Worm (Caenorhabditis elegans): ENCODE data around the gene klp-20.

- TF ChIP-seq ceh-31 (tag; optimal IDR thresholded peaks at IDR 0.05), result peak; percentile 31
- TF ChIP-seq ref-2 (tag; optimal IDR thresholded peaks at IDR 0.05), result no peak
- TF ChIP-seq ceh-14 (tag; optimal IDR thresholded peaks at IDR 0.05), result no peak
- TF ChIP-seq mec-3 (tag; optimal IDR thresholded peaks at IDR 0.05; ENCODE audit: borderline replicate concordance), result no peak
- no peak for TF ChIP-seq dmd-4 (tag; optimal IDR thresholded peaks at IDR 0.05; ENCODE audit: borderline replicate concordance)
- peak; percentile 72 for TF ChIP-seq fkh-10 (GFP tag; optimal IDR thresholded peaks at IDR 0.05)
- no peak for TF ChIP-seq lin-11 (tag; optimal IDR thresholded peaks at IDR 0.05)
Measured at ce11 chrIII:208793-209694, 748 bp upstream of the klp-20 start.
